Fruit fly (Drosophila melanogaster) whole organism, embryonic: ENCODE results near the gene CtBP.
A peak's percentile ranks its signal among the peaks of the same experiment; 100 is the strongest.

Experiments
- Atf-2 ChIP-seq: fragments of 200-800 bp; sonication (Bioruptor generic); optimal IDR thresholded peaks from 2 replicates; lab custom pipeline; 2016; ENCODE audit warnings: missing biosample characterization, missing genetic modification characterization
- CG11723 ChIP-seq: fragments of 200-800 bp; sonication (Bioruptor generic); optimal IDR thresholded peaks from 2 replicates; lab custom pipeline; 2017; ENCODE audit warnings: missing biosample characterization, mild to moderate bottlenecking, missing genetic modification characterization
- CG12219 ChIP-seq: fragments of 200-800 bp; sonication (Bioruptor generic); optimal IDR thresholded peaks from 3 replicates; lab custom pipeline; 2018; ENCODE audit warnings: missing biosample characterization, mild to moderate bottlenecking, missing genetic modification characterization
- CG12236 ChIP-seq: fragments of 200-800 bp; sonication (Bioruptor generic); optimal IDR thresholded peaks from 2 replicates; lab custom pipeline; 2016; ENCODE audit warnings: missing biosample characterization, missing genetic modification characterization
- CG13894 ChIP-seq: fragments of 200-800 bp; sonication (Bioruptor generic); optimal IDR thresholded peaks from 3 replicates; lab custom pipeline; 2018; ENCODE audit warnings: missing biosample characterization, mild to moderate bottlenecking, missing genetic modification characterization, moderate library complexity
- CG14860 ChIP-seq: fragments of 200-800 bp; sonication (Bioruptor generic); IDR thresholded peaks from 3 replicates; pipeline ENCODE4 v1.3.6; 2022; ENCODE audit warnings: missing biosample characterization, missing genetic modification characterization; ENCODE audit not compliant: partially characterized antibody
- CG14965 ChIP-seq: fragments of 200-800 bp; sonication (Bioruptor generic); optimal IDR thresholded peaks from 2 replicates; lab custom pipeline; 2016; ENCODE audit warnings: missing biosample characterization, missing genetic modification characterization, borderline replicate concordance
- CG15514 ChIP-seq: fragments of 200-800 bp; sonication (Bioruptor generic); optimal IDR thresholded peaks from 3 replicates; lab custom pipeline; 2017; ENCODE audit warnings: missing biosample characterization, missing genetic modification characterization, mild to moderate bottlenecking, moderate library complexity, missing genetic modification reagents
- CG16813 ChIP-seq: fragments of 200-800 bp; sonication (Bioruptor generic); IDR thresholded peaks from 3 replicates; pipeline ENCODE4 v1.3.6; 2022; ENCODE audit warnings: missing biosample characterization, missing genetic modification characterization; ENCODE audit not compliant: partially characterized antibody
- CG16863 ChIP-seq: fragments of 200-800 bp; sonication (Bioruptor generic); optimal IDR thresholded peaks from 3 replicates; lab custom pipeline; 2016; ENCODE audit warnings: missing biosample characterization, missing genetic modification characterization
- CG17385 ChIP-seq: fragments of 200-800 bp; sonication (Bioruptor generic); optimal IDR thresholded peaks from 3 replicates; lab custom pipeline; 2018; ENCODE audit warnings: missing biosample characterization, mild to moderate bottlenecking, missing genetic modification characterization
- CG1792 ChIP-seq: fragments of 200-800 bp; sonication (Bioruptor generic); optimal IDR thresholded peaks from 2 replicates; lab custom pipeline; 2016; ENCODE audit warnings: missing biosample characterization, missing genetic modification characterization
- CG18262 ChIP-seq: fragments of 200-800 bp; optimal IDR thresholded peaks from 3 replicates; lab custom pipeline; 2019; ENCODE audit warnings: missing biosample characterization, mild to moderate bottlenecking, missing genetic modification characterization, moderate library complexity
- CG18764 ChIP-seq: fragments of 200-800 bp; sonication (Bioruptor generic); optimal IDR thresholded peaks from 3 replicates; lab custom pipeline; 2016; ENCODE audit warnings: missing biosample characterization, missing genetic modification characterization
- CG30403 ChIP-seq: fragments of 200-800 bp; sonication (Bioruptor generic); optimal IDR thresholded peaks from 3 replicates; lab custom pipeline; 2016; ENCODE audit warnings: missing biosample characterization, missing genetic modification characterization
- CG43689 ChIP-seq: fragments of 200-800 bp; sonication (Bioruptor generic); IDR thresholded peaks from 2 replicates; pipeline ENCODE4 v1.3.6; 2022; ENCODE audit warnings: missing biosample characterization, missing genetic modification characterization
- CG4730 ChIP-seq: fragments of 200-800 bp; sonication (Bioruptor generic); IDR thresholded peaks from 2 replicates; pipeline ENCODE4 v1.3.6; 2022; ENCODE audit warnings: missing biosample characterization, missing genetic modification characterization
- CG7963 ChIP-seq: fragments of 200-800 bp; sonication (Bioruptor generic); IDR thresholded peaks from 3 replicates; pipeline ENCODE4 v1.3.6; 2022; ENCODE audit warnings: missing biosample characterization, missing genetic modification characterization; ENCODE audit not compliant: partially characterized antibody
- CG9215 ChIP-seq: fragments of 200-800 bp; sonication (Bioruptor generic); IDR thresholded peaks from 2 replicates; pipeline ENCODE4 v1.3.6; 2022; ENCODE audit warnings: missing biosample characterization, missing genetic modification characterization
- CG9727 ChIP-seq: fragments of 200-800 bp; sonication (Bioruptor generic); optimal IDR thresholded peaks from 3 replicates; lab custom pipeline; 2017; ENCODE audit warnings: missing biosample characterization, mild to moderate bottlenecking, missing genetic modification characterization
- CTCF ChIP-seq: fragments of 200-800 bp; sonication (Bioruptor generic); optimal IDR thresholded peaks from 2 replicates; lab custom pipeline; 2017; ENCODE audit warnings: missing biosample characterization, mild to moderate bottlenecking, missing genetic modification characterization, moderate library complexity
- Drgx ChIP-seq: fragments of 200-800 bp; sonication (Bioruptor generic); IDR thresholded peaks from 2 replicates; pipeline ENCODE4 v1.3.6; 2022; ENCODE audit warnings: missing biosample characterization, missing genetic modification characterization
- Ets65A ChIP-seq: fragments of 200-800 bp; sonication (Bioruptor generic); peaks from one replicate; lab custom pipeline; 2016; ENCODE audit warnings: missing biosample characterization, missing genetic modification characterization
- GATAe ChIP-seq: fragments of 200-800 bp; sonication (Bioruptor generic); conservative IDR thresholded peaks from 2 replicates; pipeline ENCODE4 v1.3.6; 2022; ENCODE audit warnings: missing biosample characterization, missing genetic modification characterization
- HHEX ChIP-seq: fragments of 200-800 bp; sonication (Bioruptor generic); optimal IDR thresholded peaks from 3 replicates; lab custom pipeline; 2017; ENCODE audit warnings: missing biosample characterization, mild to moderate bottlenecking, missing genetic modification characterization, missing genetic modification reagents
- Hr78 ChIP-seq, 2 experiments: fragments of 200-800 bp in 1 of 2; fragments of >200 bp in 1 of 2; sonication (Bioruptor generic) in 1 of 2; optimal IDR thresholded peaks; 2 replicates each; lab custom pipeline; 2017 to 2019; ENCODE audit warnings: missing biosample characterization in 2 of 2, missing genetic modification characterization in 2 of 2, mild to moderate bottlenecking in 1 of 2, moderate library complexity in 1 of 2
- Hsf ChIP-seq: fragments of 200-800 bp; sonication (Bioruptor generic); optimal IDR thresholded peaks from 3 replicates; lab custom pipeline; 2016; ENCODE audit warnings: missing biosample characterization, missing genetic modification characterization
- Neu2 ChIP-seq: fragments of 200-800 bp; sonication (Bioruptor generic); optimal IDR thresholded peaks from 3 replicates; lab custom pipeline; 2016; ENCODE audit warnings: missing biosample characterization, missing genetic modification characterization, borderline replicate concordance
- NfI ChIP-seq: fragments of 200-800 bp; sonication (Bioruptor generic); optimal IDR thresholded peaks from 3 replicates; lab custom pipeline; 2018; ENCODE audit warnings: missing biosample characterization, mild to moderate bottlenecking, missing genetic modification characterization, moderate library complexity
- Sin3A ChIP-seq: fragments of >200 bp; optimal IDR thresholded peaks from 2 replicates; lab custom pipeline; 2018
- Six4 ChIP-seq: fragments of 200-800 bp; sonication (Bioruptor generic); optimal IDR thresholded peaks from 2 replicates; lab custom pipeline; 2016; ENCODE audit warnings: missing biosample characterization, missing genetic modification characterization
- Sox100B ChIP-seq: fragments of 200-800 bp; sonication (Bioruptor generic); optimal IDR thresholded peaks from 3 replicates; lab custom pipeline; 2018; ENCODE audit warnings: missing biosample characterization, mild to moderate bottlenecking, missing genetic modification characterization
- Xrp1 ChIP-seq: fragments of 200-800 bp; sonication (Bioruptor generic); IDR thresholded peaks from 2 replicates; pipeline ENCODE4 v1.3.6; 2022; ENCODE audit warnings: missing biosample characterization, missing genetic modification characterization
- dimm ChIP-seq: fragments of 200-800 bp; sonication (Bioruptor generic); IDR thresholded peaks from 2 replicates; pipeline ENCODE4 v1.3.6; 2022; ENCODE audit warnings: missing biosample characterization, missing genetic modification characterization
- dysf ChIP-seq: fragments of 200-800 bp; sonication (Bioruptor generic); IDR thresholded peaks from 3 replicates; pipeline ENCODE4 v1.3.6; 2022; ENCODE audit warnings: missing biosample characterization, missing genetic modification characterization
- gro ChIP-seq: fragments of 200-800 bp; sonication (Bioruptor generic); optimal IDR thresholded peaks from 2 replicates; lab custom pipeline; 2016; ENCODE audit warnings: missing biosample characterization, missing genetic modification characterization
- gsb ChIP-seq: fragments of 200-800 bp; sonication (Bioruptor generic); IDR thresholded peaks from 2 replicates; pipeline ENCODE4 v1.3.6; 2022; ENCODE audit warnings: missing biosample characterization, missing genetic modification characterization
- inv ChIP-seq: fragments of 200-800 bp; sonication (Bioruptor generic); IDR thresholded peaks from 2 replicates; pipeline ENCODE4 v1.3.6; 2022; ENCODE audit warnings: missing biosample characterization, missing genetic modification characterization; ENCODE audit not compliant: partially characterized antibody
- jumu ChIP-seq: fragments of 200-800 bp; sonication (Bioruptor generic); optimal IDR thresholded peaks from 3 replicates; lab custom pipeline; 2016; ENCODE audit warnings: missing biosample characterization, missing genetic modification characterization
- kah ChIP-seq: fragments of 200-800 bp; sonication (Bioruptor generic); optimal IDR thresholded peaks from 2 replicates; lab custom pipeline; 2018; ENCODE audit warnings: missing biosample characterization, mild to moderate bottlenecking, missing genetic modification characterization
- mirr ChIP-seq: fragments of 200-800 bp; sonication (Bioruptor generic); optimal IDR thresholded peaks from 3 replicates; lab custom pipeline; 2018; ENCODE audit warnings: missing biosample characterization, mild to moderate bottlenecking, missing genetic modification characterization
- nau ChIP-seq: fragments of 200-800 bp; sonication (Bioruptor generic); optimal IDR thresholded peaks from 3 replicates; lab custom pipeline; 2017; ENCODE audit warnings: missing biosample characterization, mild to moderate bottlenecking, missing genetic modification characterization, missing genetic modification reagents
- prd ChIP-seq, 3 experiments: fragments of >200 bp in 2 of 3; fragments of 200-800 bp in 1 of 3; sonication (Bioruptor generic) in 1 of 3; optimal IDR thresholded peaks in 2 of 3; IDR thresholded peaks in 1 of 3; 2 replicates in 2 of 3; 3 replicates in 1 of 3; pipeline versions ENCODE4 v1.3.6 to Lab custom; 2017 to 2022; ENCODE audit warnings: missing biosample characterization in 1 of 3, missing genetic modification characterization in 1 of 3
- pros ChIP-seq: fragments of 200-800 bp; sonication (Bioruptor generic); optimal IDR thresholded peaks from 3 replicates; lab custom pipeline; 2019; ENCODE audit warnings: missing biosample characterization, mild to moderate bottlenecking, missing genetic modification characterization, moderate library complexity
- repo ChIP-seq: fragments of 200-800 bp; sonication (Bioruptor generic); optimal IDR thresholded peaks from 2 replicates; lab custom pipeline; 2016; ENCODE audit warnings: missing biosample characterization, missing genetic modification characterization
- row ChIP-seq: fragments of 200-800 bp; sonication (Bioruptor generic); IDR thresholded peaks from 3 replicates; pipeline ENCODE4 v1.3.6; 2022; ENCODE audit warnings: missing biosample characterization, missing genetic modification characterization
- stwl ChIP-seq: fragments of 200-800 bp; sonication (Bioruptor generic); optimal IDR thresholded peaks from 3 replicates; lab custom pipeline; 2018; ENCODE audit warnings: missing biosample characterization, mild to moderate bottlenecking, missing genetic modification characterization, moderate library complexity
- trh ChIP-seq: fragments of 200-800 bp; sonication (Bioruptor generic); optimal IDR thresholded peaks from 2 replicates; lab custom pipeline; 2016; ENCODE audit warnings: missing biosample characterization, missing genetic modification characterization
- vvl ChIP-seq: fragments of 200-800 bp; sonication (Bioruptor generic); IDR thresholded peaks from 2 replicates; pipeline ENCODE4 v1.3.6; 2022; ENCODE audit warnings: missing biosample characterization, missing genetic modification characterization

The CtBP gene

dm6 chr3R:12981334-12982166, 29.9 kb upstream of the CtBP start (continued):
- TF ChIP-seq NfI (GFP tag; lab: Kevin White, UChicago), result peak; percentile 41
- TF ChIP-seq HHEX (GFP tag; lab: Kevin White, UChicago), result peak; percentile 49
- peak; percentile 47 for TF ChIP-seq CG11723
- no peak for TF ChIP-seq GATAe (GFP tag; lab: Robert Waterston, UW)
- TF ChIP-seq CG1792 (GFP tag; lab: Kevin White, UChicago), result no peak
- no peak for TF ChIP-seq CG14860 (GFP tag; lab: Robert Waterston, UW)
- TF ChIP-seq mirr (GFP tag; lab: Kevin White, UChicago), result no peak
- no peak for TF ChIP-seq prd (optimal IDR thresholded peaks at IDR 0.05; lab: Kevin White, UChicago)
- TF ChIP-seq prd (GFP tag; IDR thresholded peaks at IDR 0.05; lab: Robert Waterston, UW), result peak; percentile 36; the same call in 2 of the 3 replicates
- peak; percentile 74 for TF ChIP-seq CG9727
- peak; percentile 44 for TF ChIP-seq Hsf (GFP tag; lab: Kevin White, UChicago)
- TF ChIP-seq Neu2, result no peak
- TF ChIP-seq CG43689 (GFP tag; lab: Robert Waterston, UW), result no peak
- no peak for TF ChIP-seq Sin3A (lab: Kevin White, UChicago)
- no peak for TF ChIP-seq CG16813 (GFP tag; lab: Robert Waterston, UW)
- TF ChIP-seq CG12236 (GFP tag; lab: Kevin White, UChicago), result no peak
- TF ChIP-seq CG13894 (tag; lab: Kevin White, UChicago), result no peak
- no peak for TF ChIP-seq CG7963 (GFP tag; lab: Robert Waterston, UW)
- peak; percentile 48; the same call in 1 of the 2 replicates for TF ChIP-seq vvl (GFP tag; lab: Robert Waterston, UW)
- no peak for TF ChIP-seq CG14965
- peak; percentile 77 for TF ChIP-seq CG18262 (tag; lab: Kevin White, UChicago)
- TF ChIP-seq Six4 (GFP tag; lab: Kevin White, UChicago), result peak; percentile 43
- TF ChIP-seq dysf (GFP tag; lab: Robert Waterston, UW), result peak; percentile 71
- TF ChIP-seq inv, result no peak
- TF ChIP-seq CG16863 (GFP tag; lab: Kevin White, UChicago), result peak; percentile 9
- peak; percentile 71 for TF ChIP-seq Sox100B (GFP tag; lab: Kevin White, UChicago)
- peak; percentile 80 for TF ChIP-seq CG30403
- no peak for TF ChIP-seq kah
- TF ChIP-seq gro (GFP tag; lab: Kevin White, UChicago), result no peak
- TF ChIP-seq CG17385, result peak; percentile 54
- TF ChIP-seq CTCF, result no peak
- TF ChIP-seq CG4730 (GFP tag; lab: Robert Waterston, UW), result no peak
- TF ChIP-seq gsb (GFP tag; lab: Robert Waterston, UW), result peak; percentile 25; the same call in 1 of the 2 replicates
- peak; percentile 22 for TF ChIP-seq jumu (GFP tag; lab: Kevin White, UChicago)
- no peak for TF ChIP-seq pros (GFP tag; lab: Kevin White, UChicago)
- peak; percentile 30; the same call in 1 of the 2 replicates for TF ChIP-seq dimm (GFP tag; lab: Robert Waterston, UW)
- TF ChIP-seq CG18764 (GFP tag; lab: Kevin White, UChicago), result peak; percentile 40
- TF ChIP-seq Hr78 (GFP tag; optimal IDR thresholded peaks at IDR 0.05; lab: Kevin White, UChicago), result peak in 1 of 2 experiments; percentile 39
- peak; percentile 60; the same call in 2 of the 3 replicates for TF ChIP-seq row
- TF ChIP-seq CG15514, result peak; percentile 40
- TF ChIP-seq Atf-2 (GFP tag; lab: Kevin White, UChicago), result peak; percentile 33
- TF ChIP-seq CG12219, result peak; percentile 57
- peak; percentile 13 for TF ChIP-seq repo (GFP tag; lab: Kevin White, UChicago)
- TF ChIP-seq CG9215, result no peak; the same call in 1 of the 2 replicates
- TF ChIP-seq nau (GFP tag; lab: Kevin White, UChicago), result peak; percentile 9
- TF ChIP-seq Xrp1 (GFP tag; lab: Robert Waterston, UW), result peak; percentile 59
- TF ChIP-seq Drgx (GFP tag; lab: Robert Waterston, UW), result peak; percentile 59
- peak; percentile 18 for TF ChIP-seq Ets65A (GFP tag; lab: Kevin White, UChicago)
- TF ChIP-seq trh (GFP tag; lab: Kevin White, UChicago), result no peak
- no peak for TF ChIP-seq stwl (tag; lab: Kevin White, UChicago)
